Worm (Caenorhabditis elegans): ENCODE data around the gene F54C8.6.

Gene F54C8.6

DNA sequence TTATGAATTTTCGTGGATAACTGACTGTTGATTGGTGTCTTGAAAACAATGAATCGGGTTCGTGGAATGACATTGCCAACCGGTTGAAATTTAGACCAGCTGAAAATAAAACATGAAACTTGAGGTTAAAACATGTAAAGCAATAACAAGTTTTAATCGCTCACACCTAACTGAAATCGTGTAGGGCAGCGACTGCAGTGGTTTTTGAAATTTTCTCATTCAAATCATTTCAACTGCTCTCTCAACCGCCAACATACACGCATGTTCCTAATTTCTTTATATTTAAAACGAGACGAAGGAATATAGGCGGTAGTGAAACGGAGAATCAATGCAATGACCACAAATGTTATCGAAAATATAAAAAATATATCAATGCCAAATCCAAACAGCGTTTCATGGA lies 6.9 kb downstream of the F54C8.6 start:
- no peak for TF ChIP-seq nhr-12 (tag; optimal IDR thresholded peaks at IDR 0.05)

DNA sequence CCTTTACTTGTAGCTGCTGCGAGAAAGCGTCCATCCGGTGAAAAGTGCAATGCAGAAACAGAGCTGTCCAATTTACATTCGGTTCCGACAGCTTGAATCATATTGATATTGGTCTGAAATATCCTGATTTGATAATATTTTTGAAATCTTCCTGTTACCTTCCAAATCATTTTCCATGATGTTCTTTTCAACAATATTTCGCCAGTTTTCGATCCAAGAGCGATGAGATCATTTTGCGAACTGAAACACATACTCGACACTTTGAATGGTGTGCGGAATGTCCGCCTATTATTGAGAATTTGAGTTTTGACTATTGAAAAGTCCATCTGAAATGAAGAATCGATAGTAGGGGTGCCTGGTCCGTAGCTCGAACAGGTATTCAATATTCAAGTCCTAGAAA lies 8.6 kb downstream of the F54C8.6 start, which contains the start of gene emb-30:
TSS of gene emb-30 (minus strand) at position 328 of the 400 bp plus-strand sequence.
- TF ChIP-seq ama-1 (optimal IDR thresholded peaks at IDR 0.05) (peak; percentile 4), daf-12 (tag; optimal IDR thresholded peaks at IDR 0.05) (no peak), elt-2 (tag; optimal IDR thresholded peaks at IDR 0.05) (peak; percentile 3)

DNA sequence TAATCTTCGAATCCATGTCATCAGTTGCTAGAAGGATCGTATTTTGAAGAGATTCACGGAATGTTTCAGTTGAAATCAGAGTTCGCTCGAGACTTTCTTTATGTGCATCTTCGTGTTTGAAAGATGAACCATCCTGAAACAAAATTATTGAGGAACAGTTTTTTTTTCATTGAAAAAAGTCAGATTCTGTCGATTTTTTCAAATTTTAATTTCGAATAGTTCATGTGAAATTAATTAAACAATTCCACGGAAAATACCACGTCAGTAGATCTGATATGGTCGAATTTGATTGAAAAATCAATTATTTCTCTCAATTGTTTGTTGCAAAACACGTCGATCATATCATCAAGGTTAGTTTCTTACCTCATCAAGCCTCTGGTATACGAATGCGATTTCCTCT lies 10.3 kb downstream of the F54C8.6 start, which contains the start of gene F54C8.1:
TSS of gene F54C8.1 (plus strand) at position 301 of the 400 bp plus-strand sequence.
- no peak for TF ChIP-seq ceh-9 (tag; optimal IDR thresholded peaks at IDR 0.05)
- no peak for TF ChIP-seq ztf-11 (tag; optimal IDR thresholded peaks at IDR 0.05)
- TF ChIP-seq daf-12 (tag; optimal IDR thresholded peaks at IDR 0.05), result no peak

DNA sequence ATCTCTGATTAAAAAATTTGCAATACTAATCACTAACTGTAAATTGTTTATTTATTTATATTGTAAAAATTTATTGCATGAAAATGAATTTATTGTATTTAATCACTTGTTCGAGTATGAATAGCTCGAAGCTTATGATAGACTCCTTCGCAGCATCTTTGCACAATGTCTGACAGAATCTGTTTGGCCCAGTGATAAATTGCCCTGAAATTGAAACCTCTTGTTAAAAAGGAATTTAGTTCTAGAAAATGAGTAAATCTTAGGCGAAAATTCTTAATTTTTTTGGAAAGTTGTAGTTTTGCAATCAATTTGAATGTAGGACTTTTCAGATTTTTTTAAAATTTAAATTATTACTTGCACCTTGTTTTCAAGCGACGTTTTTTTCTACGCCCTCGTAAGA lies 14.7 kb downstream of the F54C8.6 start:
- TF ChIP-seq sea-2 (GFP tag; optimal IDR thresholded peaks at IDR 0.05) (no peak), elt-2 (tag; optimal IDR thresholded peaks at IDR 0.05) (no peak), ceh-28 (tag; optimal IDR thresholded peaks at IDR 0.05) (no peak), fos-1 (tag; optimal IDR thresholded peaks at IDR 0.05) (no peak), nhr-12 (tag; optimal IDR thresholded peaks at IDR 0.05) (no peak), nhr-67 (tag; optimal IDR thresholded peaks at IDR 0.05) (no peak), nhr-25 (tag; optimal IDR thresholded peaks at IDR 0.05) (no peak), pqm-1 (tag; optimal IDR thresholded peaks at IDR 0.05) (no peak), R02D3.7 (tag; optimal IDR thresholded peaks at IDR 0.05) (no peak), aly-2 (tag; optimal IDR thresholded peaks at IDR 0.05) (no peak), tbx-2 (tag; optimal IDR thresholded peaks at IDR 0.05) (no peak), fkh-10 (GFP tag; optimal IDR thresholded peaks at IDR 0.05) (no peak), ZK546.5 (tag; optimal IDR thresholded peaks at IDR 0.05) (no peak), ztf-11 (tag; optimal IDR thresholded peaks at IDR 0.05) (no peak), zag-1 (tag; optimal IDR thresholded peaks at IDR 0.05) (no peak), ceh-82 (tag; optimal IDR thresholded peaks at IDR 0.05) (no peak), jun-1 (tag; optimal IDR thresholded peaks at IDR 0.05) (no peak), ztf-4 (tag; optimal IDR thresholded peaks at IDR 0.05) (no peak), lsy-12 (tag; optimal IDR thresholded peaks at IDR 0.05) (no peak)

DNA sequence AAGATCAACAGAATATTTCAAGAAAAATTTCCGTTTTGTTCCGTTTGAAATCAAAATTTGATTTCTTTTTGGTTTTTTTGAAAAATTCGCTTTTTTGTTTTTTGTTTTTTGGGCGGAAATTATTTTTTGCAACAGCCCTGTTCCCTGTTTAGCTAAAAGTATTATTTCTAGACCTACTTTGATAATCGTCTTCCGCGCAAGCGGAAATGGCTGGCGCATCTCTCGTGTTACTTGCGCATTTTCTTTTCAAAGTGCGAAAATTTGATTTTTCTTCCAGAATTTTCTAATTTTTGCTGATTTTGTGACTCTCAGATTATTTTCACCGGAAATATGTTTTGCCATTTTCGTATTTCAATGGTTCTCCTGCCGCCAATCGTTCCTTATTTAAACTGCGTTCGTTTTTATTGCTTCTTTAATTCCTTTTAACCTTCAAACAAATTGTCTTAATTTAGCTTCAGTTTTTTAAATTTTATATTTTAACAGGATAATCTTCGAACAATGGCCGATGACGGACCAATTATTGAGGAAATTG lies 16.1 kb downstream of the F54C8.6 start, which contains the start of gene cpar-1:
TSS of gene cpar-1 (plus strand) at position 482 of the 532 bp plus-strand sequence.
- TF ChIP-seq ztf-11 (tag; optimal IDR thresholded peaks at IDR 0.05) (no peak), ztf-4 (tag; optimal IDR thresholded peaks at IDR 0.05) (no peak), nfya-1 (tag; optimal IDR thresholded peaks at IDR 0.05; ENCODE audit: insufficient read depth) (no peak), elt-3 (tag; optimal IDR thresholded peaks at IDR 0.05) (no peak), nhr-77 (tag; optimal IDR thresholded peaks at IDR 0.05) (no peak), ZK546.5 (tag; optimal IDR thresholded peaks at IDR 0.05) (no peak), jun-1 (tag; optimal IDR thresholded peaks at IDR 0.05) (no peak), nhr-67 (tag; optimal IDR thresholded peaks at IDR 0.05) (no peak), nhr-28 (tag; optimal IDR thresholded peaks at IDR 0.05) (no peak), skn-1 (tag; optimal IDR thresholded peaks at IDR 0.05) (no peak), nhr-43 (tag; optimal IDR thresholded peaks at IDR 0.05; ENCODE audit: poor library complexity, severe bottlenecking) (no peak)

DNA sequence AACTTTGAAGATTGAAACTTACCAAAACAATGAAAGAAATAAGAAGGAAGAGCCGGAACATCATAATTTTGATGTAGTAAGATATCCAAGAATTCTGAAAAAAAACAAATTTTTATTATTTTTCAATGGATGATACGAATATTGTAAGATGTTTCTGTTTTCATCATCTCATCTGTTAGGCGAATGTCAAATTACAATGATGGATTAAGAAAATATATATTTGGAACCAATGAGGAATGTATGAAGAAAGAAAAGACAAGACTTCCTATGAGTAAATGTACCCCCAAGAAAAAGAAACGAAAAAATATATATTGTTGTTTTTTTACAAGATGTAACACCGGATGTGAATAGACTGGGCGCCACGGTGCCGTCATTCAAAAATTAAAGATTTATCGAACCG lies 23.4 kb downstream of the F54C8.6 start, which contains the start of gene T26G10.5:
TSS of gene T26G10.5 (minus strand) at position 101 of the 400 bp plus-strand sequence.
- TF ChIP-seq lin-15B (tag; optimal IDR thresholded peaks at IDR 0.05) (no peak), lin-39 (tag; optimal IDR thresholded peaks at IDR 0.05) (no peak), nhr-76 (tag; optimal IDR thresholded peaks at IDR 0.05) (no peak), elt-1 (tag; optimal IDR thresholded peaks at IDR 0.05) (no peak), ceh-9 (tag; optimal IDR thresholded peaks at IDR 0.05) (no peak), egl-27 (tag; optimal IDR thresholded peaks at IDR 0.05) (no peak), mml-1 (tag; optimal IDR thresholded peaks at IDR 0.05) (no peak), ama-1 (optimal IDR thresholded peaks at IDR 0.05) (no peak), snpc-4 (tag; optimal IDR thresholded peaks at IDR 0.05) (no peak), fkh-10 (GFP tag; optimal IDR thresholded peaks at IDR 0.05) (no peak)
